Fruit fly (Drosophila melanogaster) whole organism, embryonic: ENCODE measurements around the gene Cep290.
A peak's percentile ranks its signal among the peaks of the same experiment; 100 is the strongest.

Source experiments
- B-H2 ChIP-seq: fragments of 200-800 bp; sonication (Bioruptor generic); optimal IDR thresholded peaks from 2 replicates; lab custom pipeline; 2018; ENCODE audit warnings: missing biosample characterization, mild to moderate bottlenecking, missing genetic modification characterization
- Bgb ChIP-seq: fragments of 200-800 bp; sonication (Bioruptor generic); IDR thresholded peaks from 2 replicates; pipeline ENCODE4 v1.3.6; 2022; ENCODE audit warnings: missing biosample characterization, missing genetic modification characterization; ENCODE audit not compliant: partially characterized antibody
- CG10462 ChIP-seq: fragments of 200-800 bp; sonication (Bioruptor generic); optimal IDR thresholded peaks from 2 replicates; lab custom pipeline; 2016; ENCODE audit warnings: missing biosample characterization, missing genetic modification characterization
- CG11695 ChIP-seq: fragments of 200-800 bp; sonication (Bioruptor generic); IDR thresholded peaks from 3 replicates; pipeline ENCODE4 v1.3.6; 2022; ENCODE audit warnings: missing biosample characterization, missing genetic modification characterization
- CG12104 ChIP-seq: fragments of 200-800 bp; sonication (Bioruptor generic); optimal IDR thresholded peaks from 3 replicates; lab custom pipeline; 2016; ENCODE audit warnings: missing biosample characterization, missing genetic modification characterization
- CG12155 ChIP-seq: fragments of 200-800 bp; sonication (Bioruptor generic); optimal IDR thresholded peaks from 3 replicates; lab custom pipeline; 2016; ENCODE audit warnings: missing biosample characterization, missing genetic modification characterization
- CG12769 ChIP-seq: fragments of 200-800 bp; sonication (Bioruptor generic); optimal IDR thresholded peaks from 2 replicates; lab custom pipeline; 2019; ENCODE audit warnings: missing biosample characterization, mild to moderate bottlenecking, missing genetic modification characterization, moderate library complexity
- CG13894 ChIP-seq: fragments of 200-800 bp; sonication (Bioruptor generic); optimal IDR thresholded peaks from 3 replicates; lab custom pipeline; 2018; ENCODE audit warnings: missing biosample characterization, mild to moderate bottlenecking, missing genetic modification characterization, moderate library complexity
- CG15479 ChIP-seq: fragments of 200-800 bp; sonication (Bioruptor generic); optimal IDR thresholded peaks from 3 replicates; lab custom pipeline; 2019; ENCODE audit warnings: missing biosample characterization, mild to moderate bottlenecking, missing genetic modification characterization, moderate library complexity
- CG17359 ChIP-seq: fragments of 200-800 bp; sonication (Bioruptor generic); optimal IDR thresholded peaks from 3 replicates; lab custom pipeline; 2018; ENCODE audit warnings: missing biosample characterization, mild to moderate bottlenecking, missing genetic modification characterization, moderate library complexity
- CG17829 ChIP-seq: fragments of 200-800 bp; optimal IDR thresholded peaks from 2 replicates; lab custom pipeline; 2019; ENCODE audit warnings: missing biosample characterization, mild to moderate bottlenecking, missing genetic modification characterization, moderate library complexity
- CG18619 ChIP-seq: fragments of 200-800 bp; sonication (Bioruptor generic); optimal IDR thresholded peaks from 3 replicates; lab custom pipeline; 2017; ENCODE audit warnings: missing biosample characterization, mild to moderate bottlenecking, missing genetic modification characterization
- CG18764 ChIP-seq: fragments of 200-800 bp; sonication (Bioruptor generic); optimal IDR thresholded peaks from 3 replicates; lab custom pipeline; 2016; ENCODE audit warnings: missing biosample characterization, missing genetic modification characterization
- CG2120 ChIP-seq: fragments of 200-800 bp; sonication (Bioruptor generic); optimal IDR thresholded peaks from 3 replicates; lab custom pipeline; 2016; ENCODE audit warnings: missing biosample characterization, missing genetic modification characterization
- CG2875 ChIP-seq: fragments of 200-800 bp; sonication (Bioruptor generic); optimal IDR thresholded peaks from 2 replicates; lab custom pipeline; 2017; ENCODE audit warnings: missing biosample characterization, mild to moderate bottlenecking, missing genetic modification characterization, missing genetic modification reagents
- CG3163 ChIP-seq: fragments of 200-800 bp; sonication (Bioruptor generic); optimal IDR thresholded peaks from 3 replicates; lab custom pipeline; 2016; ENCODE audit warnings: missing biosample characterization, missing genetic modification characterization
- CG32532 ChIP-seq: fragments of 200-800 bp; sonication (Bioruptor generic); IDR thresholded peaks from 2 replicates; pipeline ENCODE4 v1.3.6; 2022; ENCODE audit warnings: missing biosample characterization, missing genetic modification characterization
- CG3407 ChIP-seq: fragments of 200-800 bp; sonication (Bioruptor generic); optimal IDR thresholded peaks from 2 replicates; lab custom pipeline; 2018; ENCODE audit warnings: missing biosample characterization, mild to moderate bottlenecking, missing genetic modification characterization
- CG3726 ChIP-seq: fragments of 200-800 bp; sonication (Bioruptor generic); IDR thresholded peaks from 3 replicates; pipeline ENCODE4, ENCODE4 v1.3.6; 2022; ENCODE audit warnings: missing biosample characterization, missing genetic modification characterization
- CG4328 ChIP-seq: fragments of 200-800 bp; sonication (Bioruptor generic); optimal IDR thresholded peaks from 3 replicates; lab custom pipeline; 2017; ENCODE audit warnings: missing biosample characterization, missing genetic modification reagents, missing genetic modification characterization
- CG6689 ChIP-seq: fragments of 200-800 bp; sonication (Bioruptor generic); IDR thresholded peaks from 2 replicates; pipeline ENCODE4 v1.3.6; 2022; ENCODE audit warnings: missing biosample characterization, missing genetic modification characterization
- CG8290 ChIP-seq, 3 experiments: fragments of 200-800 bp; sonication (Bioruptor generic); optimal IDR thresholded peaks; 2 replicates each; lab custom pipeline; 2016 to 2019; ENCODE audit warnings: missing biosample characterization in 3 of 3, missing genetic modification characterization in 3 of 3, mild to moderate bottlenecking in 2 of 3, moderate library complexity in 1 of 3
- CTCF ChIP-seq: fragments of 200-800 bp; sonication (Bioruptor generic); optimal IDR thresholded peaks from 2 replicates; lab custom pipeline; 2017; ENCODE audit warnings: missing biosample characterization, mild to moderate bottlenecking, missing genetic modification characterization, moderate library complexity
- CkIIα-i1 ChIP-seq: fragments of 200-800 bp; sonication (Bioruptor generic); IDR thresholded peaks from 2 replicates; pipeline ENCODE4 v1.3.6; 2022; ENCODE audit warnings: missing biosample characterization, missing genetic modification characterization
- ERR ChIP-seq: fragments of 200-800 bp; sonication (Bioruptor generic); optimal IDR thresholded peaks from 2 replicates; lab custom pipeline; 2016; ENCODE audit warnings: missing biosample characterization, missing genetic modification characterization
- H2.0 ChIP-seq: fragments of 200-800 bp; sonication (Bioruptor generic); IDR thresholded peaks from 2 replicates; pipeline ENCODE4 v1.3.6; 2022; ENCODE audit warnings: missing biosample characterization, missing genetic modification characterization
- Hand ChIP-seq: fragments of 200-800 bp; sonication (Bioruptor generic); optimal IDR thresholded peaks from 2 replicates; lab custom pipeline; 2017; ENCODE audit warnings: mild to moderate bottlenecking, missing biosample characterization, missing genetic modification reagents, missing genetic modification characterization
- Mad ChIP-seq: fragments of 200-800 bp; sonication (Bioruptor generic); optimal IDR thresholded peaks from 2 replicates; lab custom pipeline; 2016; ENCODE audit warnings: missing biosample characterization, missing genetic modification characterization
- Med ChIP-seq: fragments of 200-800 bp; sonication (Bioruptor generic); peaks from one replicate; lab custom pipeline; 2016; ENCODE audit warnings: missing biosample characterization, missing genetic modification characterization, mild to moderate bottlenecking, inconsistent platforms, moderate library complexity
- PHDP ChIP-seq: fragments of 200-800 bp; sonication (Bioruptor generic); optimal IDR thresholded peaks from 3 replicates; lab custom pipeline; 2018; ENCODE audit warnings: missing biosample characterization, mild to moderate bottlenecking, missing genetic modification characterization, moderate library complexity
- Scr ChIP-seq: fragments of 200-800 bp; sonication (Bioruptor generic); IDR thresholded peaks from 2 replicates; pipeline ENCODE4 v1.3.6; 2022; ENCODE audit warnings: missing biosample characterization, missing genetic modification characterization; ENCODE audit not compliant: partially characterized antibody
- Ssrp ChIP-seq: fragments of 200-800 bp; sonication (Bioruptor generic); optimal IDR thresholded peaks from 2 replicates; lab custom pipeline; 2018; ENCODE audit warnings: missing biosample characterization, mild to moderate bottlenecking, missing genetic modification characterization, moderate library complexity
- YL-1 ChIP-seq: fragments of 200-800 bp; sonication (Bioruptor generic); optimal IDR thresholded peaks from 3 replicates; lab custom pipeline; 2017; ENCODE audit warnings: missing biosample characterization, mild to moderate bottlenecking, missing genetic modification characterization
- bab2 ChIP-seq: fragments of 200-800 bp; sonication (Bioruptor generic); optimal IDR thresholded peaks from 2 replicates; lab custom pipeline; 2016; ENCODE audit warnings: missing biosample characterization, missing genetic modification characterization
- br ChIP-seq: fragments of >200 bp; optimal IDR thresholded peaks from 2 replicates; lab custom pipeline; 2017
- cwo ChIP-seq: fragments of 200-800 bp; sonication (Bioruptor generic); optimal IDR thresholded peaks from 3 replicates; lab custom pipeline; 2017; ENCODE audit warnings: missing biosample characterization, missing genetic modification characterization, mild to moderate bottlenecking, moderate library complexity, missing genetic modification reagents
- emc ChIP-seq: fragments of 200-800 bp; sonication (Bioruptor generic); optimal IDR thresholded peaks from 2 replicates; lab custom pipeline; 2016; ENCODE audit warnings: missing biosample characterization, missing genetic modification characterization
- ewg ChIP-seq: fragments of 200-800 bp; sonication (Bioruptor generic); optimal IDR thresholded peaks from 3 replicates; lab custom pipeline; 2017; ENCODE audit warnings: mild to moderate bottlenecking, missing biosample characterization, missing genetic modification reagents, missing genetic modification characterization
- exex ChIP-seq: fragments of 200-800 bp; sonication (Bioruptor generic); optimal IDR thresholded peaks from 4 replicates; lab custom pipeline; 2018; ENCODE audit warnings: missing biosample characterization, mild to moderate bottlenecking, missing genetic modification characterization, moderate library complexity
- ken ChIP-seq: fragments of 200-800 bp; sonication (Bioruptor generic); IDR thresholded peaks from 3 replicates; pipeline ENCODE4 v1.3.6; 2022; ENCODE audit warnings: missing biosample characterization, missing genetic modification characterization
- kni ChIP-seq: fragments of 200-800 bp; sonication (Bioruptor generic); optimal IDR thresholded peaks from 3 replicates; lab custom pipeline; 2017; ENCODE audit warnings: mild to moderate bottlenecking, missing biosample characterization, missing genetic modification reagents, missing genetic modification characterization
- lab ChIP-seq: fragments of 200-800 bp; sonication (Bioruptor generic); optimal IDR thresholded peaks from 3 replicates; lab custom pipeline; 2017; ENCODE audit warnings: missing biosample characterization, missing genetic modification characterization, mild to moderate bottlenecking, moderate library complexity, missing genetic modification reagents
- lmd ChIP-seq: fragments of 200-800 bp; sonication (Bioruptor generic); IDR thresholded peaks from 2 replicates; pipeline ENCODE4 v1.3.6; 2022; ENCODE audit warnings: missing biosample characterization, missing genetic modification characterization
- mam ChIP-seq: fragments of 200-800 bp; sonication (Bioruptor generic); optimal IDR thresholded peaks from 3 replicates; lab custom pipeline; 2016; ENCODE audit warnings: missing biosample characterization, missing genetic modification characterization
- mirr ChIP-seq: fragments of 200-800 bp; sonication (Bioruptor generic); optimal IDR thresholded peaks from 3 replicates; lab custom pipeline; 2018; ENCODE audit warnings: missing biosample characterization, mild to moderate bottlenecking, missing genetic modification characterization
- pita ChIP-seq: fragments of 200-800 bp; sonication (Bioruptor generic); optimal IDR thresholded peaks from 2 replicates; lab custom pipeline; 2017; ENCODE audit warnings: missing biosample characterization, mild to moderate bottlenecking, missing genetic modification characterization
- pros ChIP-seq: fragments of 200-800 bp; sonication (Bioruptor generic); optimal IDR thresholded peaks from 3 replicates; lab custom pipeline; 2019; ENCODE audit warnings: missing biosample characterization, mild to moderate bottlenecking, missing genetic modification characterization, moderate library complexity
- scrt ChIP-seq: fragments of 200-800 bp; sonication (Bioruptor generic); optimal IDR thresholded peaks from 2 replicates; lab custom pipeline; 2018; ENCODE audit warnings: missing biosample characterization, mild to moderate bottlenecking, missing genetic modification characterization, moderate library complexity
- seq ChIP-seq: fragments of 200-800 bp; sonication (Bioruptor generic); IDR thresholded peaks from 2 replicates; pipeline ENCODE4 v1.3.6; 2022; ENCODE audit warnings: missing biosample characterization, missing genetic modification characterization
- vvl ChIP-seq: fragments of 200-800 bp; sonication (Bioruptor generic); IDR thresholded peaks from 2 replicates; pipeline ENCODE4 v1.3.6; 2022; ENCODE audit warnings: missing biosample characterization, missing genetic modification characterization
- wor ChIP-seq: fragments of 200-800 bp; sonication (Bioruptor generic); IDR thresholded peaks from 2 replicates; pipeline ENCODE4 v1.3.6; 2022; ENCODE audit warnings: missing biosample characterization, missing genetic modification characterization

The Cep290 gene

DNA sequence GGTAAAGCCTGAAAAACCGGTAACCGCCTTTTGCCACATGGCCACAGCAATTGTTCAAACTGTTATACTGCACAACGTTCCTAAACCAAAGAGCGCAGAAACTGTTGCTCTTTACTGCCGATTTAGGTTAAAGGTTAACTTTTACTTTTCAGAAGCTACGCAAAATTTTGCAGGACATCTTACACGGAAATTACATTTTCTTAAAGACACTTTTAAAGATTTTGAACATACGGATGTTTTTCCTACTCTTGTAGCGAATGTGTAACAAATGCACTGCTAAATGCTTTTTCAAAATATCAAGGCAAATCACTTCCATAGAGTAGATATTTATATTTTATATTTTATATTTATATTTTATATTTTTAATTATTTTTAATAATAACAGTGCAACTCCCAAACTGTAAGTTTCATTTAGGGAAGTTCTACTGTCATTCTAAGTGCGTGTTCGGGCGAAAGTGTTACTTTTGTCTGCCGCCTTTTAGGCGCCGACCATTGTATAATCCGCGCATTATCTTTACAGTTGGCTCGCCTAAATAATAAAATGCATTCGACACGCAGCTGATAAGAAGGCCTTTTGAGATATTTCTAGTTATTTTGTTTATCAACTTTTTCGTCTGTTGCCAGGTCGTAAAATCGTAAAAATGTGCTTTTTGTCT, 38.6 kb downstream of the Cep290 start (continued):
- no peak for TF ChIP-seq kni (GFP tag; lab: Kevin White, UChicago)
- TF ChIP-seq CG11695 (GFP tag; lab: Robert Waterston, UW), result no peak
- no peak for TF ChIP-seq CkIIα-i1
- peak; percentile 18 for TF ChIP-seq CG12104 (GFP tag; lab: Kevin White, UChicago)
- TF ChIP-seq cwo (GFP tag; lab: Kevin White, UChicago), result no peak
- TF ChIP-seq scrt, result peak; percentile 71
- no peak for TF ChIP-seq seq (GFP tag; lab: Robert Waterston, UW)
- TF ChIP-seq mam (GFP tag; lab: Kevin White, UChicago), result no peak
- no peak for TF ChIP-seq CG15479 (GFP tag; lab: Kevin White, UChicago)
- no peak for TF ChIP-seq B-H2
- no peak for TF ChIP-seq emc (GFP tag; lab: Kevin White, UChicago)
- TF ChIP-seq vvl (GFP tag; lab: Robert Waterston, UW), result no peak
- no peak for TF ChIP-seq CG18619
- no peak for TF ChIP-seq wor (GFP tag; lab: Robert Waterston, UW)
- no peak for TF ChIP-seq PHDP (tag; lab: Kevin White, UChicago)
- no peak for TF ChIP-seq ewg (GFP tag; lab: Kevin White, UChicago)
- TF ChIP-seq CG3407 (GFP tag; lab: Kevin White, UChicago), result no peak
- no peak for TF ChIP-seq Mad (GFP tag; lab: Kevin White, UChicago)
- TF ChIP-seq Hand (GFP tag; lab: Kevin White, UChicago), result no peak
- no peak for TF ChIP-seq pita (GFP tag; lab: Kevin White, UChicago)
- TF ChIP-seq bab2, result no peak
- TF ChIP-seq Bgb (GFP tag; lab: Robert Waterston, UW), result no peak
- no peak for TF ChIP-seq CG3726
- TF ChIP-seq CG17359, result peak; percentile 39
- TF ChIP-seq CG12155 (GFP tag; lab: Kevin White, UChicago), result no peak
- no peak for TF ChIP-seq CG2875
- TF ChIP-seq CG6689 (GFP tag; lab: Robert Waterston, UW), result 0 out of 2 replicates have a peak, but pooled peaks have one; percentile 30
- no peak for TF ChIP-seq CG4328 (GFP tag; lab: Kevin White, UChicago)
- TF ChIP-seq CG18764 (GFP tag; lab: Kevin White, UChicago), result no peak
- no peak for TF ChIP-seq Scr
- peak; percentile 11 for TF ChIP-seq CG17829 (tag; lab: Kevin White, UChicago)
- TF ChIP-seq lab (GFP tag; lab: Kevin White, UChicago), result peak; percentile 46
- TF ChIP-seq CG2120 (GFP tag; lab: Kevin White, UChicago), result no peak
- TF ChIP-seq, all 482 proteins: peak for 60

DNA sequence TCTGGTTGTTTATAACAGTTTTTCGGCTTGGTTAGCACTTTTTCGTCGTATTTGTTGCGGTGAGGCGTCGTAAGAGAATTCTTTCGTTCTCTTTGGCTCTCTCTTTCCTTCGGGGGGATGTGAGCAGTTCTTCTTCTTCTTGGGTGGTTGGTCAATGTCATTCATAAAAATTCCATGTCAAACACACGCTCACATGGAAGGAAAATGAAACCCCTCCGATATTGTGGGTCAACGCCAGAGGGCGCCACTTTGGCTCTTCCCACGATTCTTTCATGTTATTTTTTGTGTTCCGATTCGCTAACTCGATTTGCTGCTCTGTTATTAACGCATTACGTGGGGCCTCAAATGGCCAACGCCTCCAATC, 39.1 kb downstream of the Cep290 start:
- TF ChIP-seq CG12769, result no peak
- no peak for TF ChIP-seq exex (tag; lab: Kevin White, UChicago)
- TF ChIP-seq CG8290 (GFP tag; optimal IDR thresholded peaks at IDR 0.05; lab: Kevin White, UChicago), result no peak
- TF ChIP-seq CG8290 (tag; optimal IDR thresholded peaks at IDR 0.05; lab: Kevin White, UChicago), result peak in 1 of 2 experiments; percentile 19
- no peak for TF ChIP-seq Ssrp (tag; lab: Kevin White, UChicago)
- peak; percentile 91 for TF ChIP-seq CTCF
- no peak for TF ChIP-seq YL-1 (GFP tag; lab: Kevin White, UChicago)
- TF ChIP-seq Med (GFP tag; lab: Kevin White, UChicago), result peak; percentile 75
- TF ChIP-seq pros, result peak; percentile 81
- TF ChIP-seq ERR, result peak; percentile 4
- TF ChIP-seq lmd (GFP tag; lab: Robert Waterston, UW), result 0 out of 2 replicates have a peak, but pooled peaks have one; percentile 18
- TF ChIP-seq br (lab: Kevin White, UChicago), result no peak
- TF ChIP-seq CG13894 (tag; lab: Kevin White, UChicago), result peak; percentile 94
- TF ChIP-seq H2.0 (GFP tag; lab: Robert Waterston, UW), result no peak
- TF ChIP-seq seq (GFP tag; lab: Robert Waterston, UW), result peak; percentile 38; the same call in 1 of the 2 replicates
- peak; percentile 94 for TF ChIP-seq CG3163 (GFP tag; lab: Kevin White, UChicago)
- peak; percentile 34 for TF ChIP-seq mirr (GFP tag; lab: Kevin White, UChicago)
- TF ChIP-seq CG32532 (GFP tag; lab: Robert Waterston, UW), result peak; percentile 19; the same call in 1 of the 2 replicates
- TF ChIP-seq ken (GFP tag; lab: Robert Waterston, UW), result peak; percentile 20; the same call in 1 of the 3 replicates
- TF ChIP-seq CG10462 (GFP tag; lab: Kevin White, UChicago), result no peak
